Fruit fly (Drosophila melanogaster): ENCODE measurements around the gene CG7276.

dm6 chr3L:15543467-15543866 is 45.5 kb downstream of the CG7276 start:
- TF ChIP-seq Sox14 (GFP tag; optimal IDR thresholded peaks at IDR 0.05) (no peak), Eip75B (GFP tag; optimal IDR thresholded peaks at IDR 0.05) (no peak), Blimp-1 (GFP tag; optimal IDR thresholded peaks at IDR 0.05) (no peak), CG6163 (GFP tag; IDR thresholded peaks at IDR 0.05) (no peak)
